Worm (Caenorhabditis elegans) whole organism, L1 larva: ENCODE data around the gene ZK632.14.

Experiments
- C16A3.4 ChIP-seq: fragments of 150-350 bp; optimal IDR thresholded peaks from 2 replicates; lab custom pipeline; 2014; ENCODE audit warnings: missing biosample characterization, missing genetic modification characterization
- C34B4.2 ChIP-seq: sonication (generic microtip); optimal IDR thresholded peaks from 2 replicates; lab custom pipeline; 2017; ENCODE audit warnings: mild to moderate bottlenecking, missing genetic modification characterization, missing compliant biosample characterization
- F16B12.6 ChIP-seq: fragments of 150-350 bp; optimal IDR thresholded peaks from 2 replicates; lab custom pipeline; 2014; ENCODE audit warnings: missing biosample characterization, missing genetic modification characterization
- Y116A8C.19 ChIP-seq: sonication (generic microtip); optimal IDR thresholded peaks from 2 replicates; lab custom pipeline; 2016; ENCODE audit warnings: missing compliant biosample characterization, missing genetic modification characterization, borderline replicate concordance
- alr-1 ChIP-seq: fragments of 200-800 bp; sonication (Bioruptor generic); optimal IDR thresholded peaks from 2 replicates; lab custom pipeline; 2018; ENCODE audit warnings: borderline replicate concordance, mild to moderate bottlenecking, missing genetic modification characterization, missing compliant biosample characterization
- aly-2 ChIP-seq: fragments of 150-350 bp; optimal IDR thresholded peaks from 2 replicates; lab custom pipeline; 2014; ENCODE audit warnings: missing biosample characterization, missing genetic modification characterization
- blmp-1 ChIP-seq: fragments of 150-350 bp; optimal IDR thresholded peaks from 2 replicates; lab custom pipeline; 2014; ENCODE audit warnings: missing biosample characterization, missing genetic modification characterization
- ceh-63 ChIP-seq: fragments of 200-800 bp; sonication (Bioruptor generic); optimal IDR thresholded peaks from 2 replicates; lab custom pipeline; 2018; ENCODE audit warnings: mild to moderate bottlenecking, missing genetic modification characterization, missing compliant biosample characterization
- ceh-82 ChIP-seq, 3 experiments: fragments of 150-350 bp in 1 of 3; sonication (generic microtip) in 2 of 3; optimal IDR thresholded peaks; 2 replicates each; lab custom pipeline; 2014 to 2017; ENCODE audit warnings: missing biosample characterization in 3 of 3, missing genetic modification characterization in 3 of 3
- ces-1 ChIP-seq: fragments of 150-350 bp; optimal IDR thresholded peaks from 2 replicates; lab custom pipeline; 2014; ENCODE audit warnings: missing biosample characterization, missing genetic modification reagents, missing genetic modification characterization
- dpl-1 ChIP-seq, 3 experiments: fragments of 150-350 bp in 2 of 3; sonication (generic microtip) in 1 of 3; optimal IDR thresholded peaks; 2 replicates each; lab custom pipeline; 2014 to 2017; ENCODE audit warnings: missing biosample characterization in 3 of 3, missing genetic modification characterization in 3 of 3, missing genetic modification reagents in 3 of 3
- dsc-1 ChIP-seq: sonication (generic microtip); optimal IDR thresholded peaks from 2 replicates; lab custom pipeline; 2016; ENCODE audit warnings: mild to moderate bottlenecking, missing genetic modification characterization, missing compliant biosample characterization
- efl-1 ChIP-seq, 4 experiments: fragments of 150-350 bp; optimal IDR thresholded peaks in 3 of 4; peaks in 1 of 4; 1 replicate in 1 of 4; 2 replicates in 3 of 4; lab custom pipeline; 2014; ENCODE audit warnings: missing biosample characterization in 2 of 4, missing genetic modification characterization in 2 of 4, missing genetic modification reagents in 2 of 4
- egl-13 ChIP-seq: sonication (generic microtip); optimal IDR thresholded peaks from 2 replicates; lab custom pipeline; 2016; ENCODE audit warnings: missing genotype, missing genetic modification reagents, missing genetic modification characterization, missing compliant biosample characterization
- elt-2 ChIP-seq: sonication (generic microtip); optimal IDR thresholded peaks from 2 replicates; lab custom pipeline; 2016; ENCODE audit warnings: missing genetic modification characterization, mild to moderate bottlenecking, inconsistent platforms, missing compliant biosample characterization, missing genetic modification reagents
- elt-3 ChIP-seq, 6 experiments: fragments of 150-350 bp in 1 of 6; sonication (generic microtip); optimal IDR thresholded peaks; 2 replicates each; lab custom pipeline; 2017 to 2018; ENCODE audit warnings: missing biosample characterization in 6 of 6, missing genetic modification characterization in 6 of 6, inconsistent platforms in 1 of 6
- fkh-8 ChIP-seq: sonication (generic microtip); optimal IDR thresholded peaks from 2 replicates; lab custom pipeline; 2016; ENCODE audit warnings: mild to moderate bottlenecking, missing genetic modification characterization, missing compliant biosample characterization
- fos-1 ChIP-seq: fragments of 150-350 bp; optimal IDR thresholded peaks from 2 replicates; lab custom pipeline; 2014; ENCODE audit warnings: missing biosample characterization, missing genetic modification characterization
- grh-1 ChIP-seq: fragments of 200-800 bp; sonication (Bioruptor generic); IDR thresholded peaks from 2 replicates; pipeline ENCODE4 v1.3.6; 2022; ENCODE audit warnings: missing genetic modification reagents, missing genetic modification characterization, missing compliant biosample characterization
- hlh-4 ChIP-seq: sonication (generic microtip); optimal IDR thresholded peaks from 2 replicates; lab custom pipeline; 2016; ENCODE audit warnings: mild to moderate bottlenecking, missing genetic modification characterization, missing compliant biosample characterization
- isw-1 ChIP-seq: fragments of 200-800 bp; sonication (Bioruptor generic); IDR thresholded peaks from 2 replicates; pipeline ENCODE4 v1.3.6; 2022; ENCODE audit warnings: missing genetic modification characterization, missing compliant biosample characterization
- lin-15B ChIP-seq: fragments of 150-350 bp; sonication (generic microtip); optimal IDR thresholded peaks from 3 replicates; lab custom pipeline; 2014; ENCODE audit warnings: missing biosample characterization, missing genetic modification characterization
- lin-35 ChIP-seq, 2 experiments: fragments of 150-350 bp; optimal IDR thresholded peaks; 2 replicates each; lab custom pipeline; 2014; ENCODE audit warnings: missing biosample characterization in 2 of 2, missing genetic modification characterization in 2 of 2, missing genetic modification reagents in 2 of 2
- lsy-2 ChIP-seq, 2 experiments: fragments of 150-350 bp; optimal IDR thresholded peaks; 2 replicates each; lab custom pipeline; 2014; ENCODE audit warnings: missing biosample characterization in 2 of 2, missing genetic modification characterization in 2 of 2
- mab-9 ChIP-seq: fragments of 200-800 bp; sonication (Bioruptor generic); IDR thresholded peaks from 2 replicates; pipeline ENCODE4 v1.3.6; 2022; ENCODE audit warnings: missing genetic modification reagents, missing genetic modification characterization, missing compliant biosample characterization
- mef-2 ChIP-seq: fragments of 150-350 bp; optimal IDR thresholded peaks from 2 replicates; lab custom pipeline; 2014; ENCODE audit warnings: missing biosample characterization, missing genetic modification characterization
- mep-1 ChIP-seq: fragments of 150-350 bp; optimal IDR thresholded peaks from 2 replicates; lab custom pipeline; 2014; ENCODE audit warnings: missing biosample characterization, missing genetic modification characterization
- nhr-11 ChIP-seq: fragments of 150-350 bp; optimal IDR thresholded peaks from 2 replicates; lab custom pipeline; 2014; ENCODE audit warnings: missing biosample characterization, missing genetic modification characterization
- nhr-12 ChIP-seq: sonication (generic microtip); optimal IDR thresholded peaks from 2 replicates; lab custom pipeline; 2017; ENCODE audit warnings: missing biosample characterization, missing genetic modification characterization
- nhr-20 ChIP-seq: sonication (generic microtip); optimal IDR thresholded peaks from 2 replicates; lab custom pipeline; 2016; ENCODE audit warnings: mild to moderate bottlenecking, missing genetic modification characterization, missing compliant biosample characterization
- nhr-28 ChIP-seq: fragments of 150-350 bp; optimal IDR thresholded peaks from 2 replicates; lab custom pipeline; 2014; ENCODE audit warnings: missing biosample characterization, missing genetic modification characterization
- nhr-47 ChIP-seq: sonication (generic microtip); optimal IDR thresholded peaks from 2 replicates; lab custom pipeline; 2016; ENCODE audit warnings: mild to moderate bottlenecking, missing genetic modification characterization, moderate library complexity, missing compliant biosample characterization
- nhr-71 ChIP-seq: sonication (generic microtip); optimal IDR thresholded peaks from 2 replicates; lab custom pipeline; 2016; ENCODE audit warnings: mild to moderate bottlenecking, missing genetic modification characterization, moderate library complexity, missing compliant biosample characterization
- nhr-76 ChIP-seq: sonication (generic microtip); optimal IDR thresholded peaks from 2 replicates; lab custom pipeline; 2017; ENCODE audit warnings: missing biosample characterization, missing genetic modification characterization
- nhr-77 ChIP-seq: fragments of 150-350 bp; optimal IDR thresholded peaks from 2 replicates; lab custom pipeline; 2014; ENCODE audit warnings: missing biosample characterization, missing genetic modification characterization
- nhr-84 ChIP-seq: sonication (generic microtip); optimal IDR thresholded peaks from 2 replicates; lab custom pipeline; 2017; ENCODE audit warnings: missing biosample characterization, missing genetic modification characterization
- nhr-85 ChIP-seq: sonication (generic microtip); peaks from one replicate; lab custom pipeline; 2016; ENCODE audit warnings: missing genetic modification characterization, inconsistent platforms, missing compliant biosample characterization
- pqm-1 ChIP-seq: sonication (generic microtip); optimal IDR thresholded peaks from 3 replicates; lab custom pipeline; 2017; ENCODE audit warnings: missing biosample characterization, missing genetic modification characterization
- rnt-1 ChIP-seq: sonication (generic microtip); optimal IDR thresholded peaks from 2 replicates; lab custom pipeline; 2016; ENCODE audit warnings: mild to moderate bottlenecking, missing genetic modification characterization, moderate library complexity, missing compliant biosample characterization
- skn-1 ChIP-seq: fragments of 150-350 bp; optimal IDR thresholded peaks from 2 replicates; lab custom pipeline; 2014; ENCODE audit warnings: missing biosample characterization, missing genetic modification characterization
- snu-23 ChIP-seq: sonication (generic microtip); optimal IDR thresholded peaks from 2 replicates; lab custom pipeline; 2016; ENCODE audit warnings: missing genetic modification characterization, missing compliant biosample characterization
- swsn-7 ChIP-seq: sonication (generic microtip); optimal IDR thresholded peaks from 2 replicates; lab custom pipeline; 2016; ENCODE audit warnings: missing genetic modification characterization, missing compliant biosample characterization
- unc-130 ChIP-seq: fragments of 150-350 bp; optimal IDR thresholded peaks from 2 replicates; lab custom pipeline; 2017; ENCODE audit warnings: missing biosample characterization, missing genetic modification characterization, inconsistent platforms
- unc-86 ChIP-seq: sonication (generic microtip); optimal IDR thresholded peaks from 2 replicates; lab custom pipeline; 2016; ENCODE audit warnings: missing genetic modification characterization, missing compliant biosample characterization
- unc-98 ChIP-seq: fragments of 200-800 bp; sonication (Bioruptor generic); IDR thresholded peaks from 2 replicates; pipeline ENCODE4 v1.3.6; 2022; ENCODE audit warnings: missing genetic modification characterization, missing compliant biosample characterization
- xbp-1 ChIP-seq: sonication (generic microtip); optimal IDR thresholded peaks from 2 replicates; lab custom pipeline; 2016; ENCODE audit warnings: missing genetic modification characterization, missing compliant biosample characterization
- zag-1 ChIP-seq: fragments of 150-350 bp; optimal IDR thresholded peaks from 2 replicates; lab custom pipeline; 2014; ENCODE audit warnings: missing biosample characterization, missing genetic modification characterization
- ztf-11 ChIP-seq, 2 experiments: sonication (generic microtip); optimal IDR thresholded peaks; 2 replicates each; lab custom pipeline; 2016 to 2017; ENCODE audit warnings: missing genetic modification characterization in 2 of 2, missing biosample characterization in 1 of 2, missing compliant biosample characterization in 1 of 2
- ztf-4 ChIP-seq: fragments of 150-350 bp; optimal IDR thresholded peaks from 2 replicates; lab custom pipeline; 2014; ENCODE audit warnings: missing biosample characterization, missing genetic modification characterization

The ZK632.14 gene

DNA sequence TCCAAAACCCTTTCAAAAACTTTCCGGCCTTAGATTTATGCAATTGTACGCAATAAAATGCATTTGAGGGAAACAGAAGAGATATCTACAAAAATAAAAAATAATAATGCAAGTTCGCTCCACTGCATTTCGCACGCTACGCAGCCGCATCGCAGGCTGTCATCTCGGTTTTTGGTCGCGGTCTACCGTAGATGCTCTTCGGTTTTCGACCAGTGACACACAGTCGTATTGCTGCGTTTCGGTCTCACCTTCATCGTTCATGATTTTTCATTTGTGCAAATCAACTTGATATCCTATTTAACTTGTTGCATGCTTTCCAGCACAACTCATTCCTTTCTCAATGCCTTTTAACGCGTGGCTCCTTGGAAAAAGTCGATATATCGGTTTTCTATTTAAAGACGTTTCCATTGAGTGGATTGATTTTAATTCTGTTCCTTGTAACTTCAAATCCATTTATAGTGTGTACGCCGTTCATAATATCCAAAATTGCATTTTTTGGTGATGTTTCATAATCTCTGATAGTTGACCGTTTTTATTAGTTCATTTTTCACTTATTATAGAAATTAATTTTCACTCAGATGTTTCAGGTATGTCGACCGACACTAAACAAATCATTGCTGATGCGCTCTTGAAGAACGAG lies 32.5 kb upstream of the ZK632.14 start, which contains the start of gene vha-1 (continued):
- TF ChIP-seq egl-13: peak; percentile 48
- TF ChIP-seq swsn-7 (tag; lab: Kevin White, UChicago): peak; percentile 73
- peak; percentile 79 to 89 for TF ChIP-seq efl-1 (optimal IDR thresholded peaks at IDR 0.05; lab: Kevin White, UChicago)
- peak; percentile 79 to 94 for TF ChIP-seq efl-1 (GFP tag; optimal IDR thresholded peaks at IDR 0.05 in 1 of 2; lab: Kevin White, UChicago)
- peak; percentile 25 for TF ChIP-seq aly-2 (tag; lab: Kevin White, UChicago)
- peak; percentile 91 for TF ChIP-seq C16A3.4
- TF ChIP-seq nhr-71: peak; percentile 90
- peak; percentile 55 for TF ChIP-seq unc-86 (tag; lab: Kevin White, UChicago)
- TF ChIP-seq ceh-82 (tag; optimal IDR thresholded peaks at IDR 0.05; lab: Kevin White, UChicago): peak; percentile 74 to 95 (median 83)
- TF ChIP-seq dpl-1 (GFP tag; optimal IDR thresholded peaks at IDR 0.05; lab: Kevin White, UChicago): peak; percentile 76 to 82 (median 80)
- TF ChIP-seq mef-2 (tag; lab: Kevin White, UChicago): no peak
- TF ChIP-seq skn-1 (tag; lab: Kevin White, UChicago): peak; percentile 91
- no peak for TF ChIP-seq nhr-12 (tag; lab: Kevin White, UChicago)
- TF ChIP-seq hlh-4 (tag; lab: Kevin White, UChicago): no peak
- no peak for TF ChIP-seq nhr-76 (tag; lab: Kevin White, UChicago)
- TF ChIP-seq ztf-11 (tag; optimal IDR thresholded peaks at IDR 0.05; lab: Kevin White, UChicago): peak in 1 of 2 experiments; percentile 18
- TF ChIP-seq nhr-20 (tag; lab: Kevin White, UChicago): peak; percentile 88
- TF ChIP-seq xbp-1 (tag; lab: Kevin White, UChicago): peak; percentile 67
- TF ChIP-seq nhr-85 (tag; lab: Kevin White, UChicago): peak; percentile 85
- peak in 4 of 6 experiments; percentile 11 to 92 (median 79) for TF ChIP-seq elt-3 (tag; optimal IDR thresholded peaks at IDR 0.05; lab: Kevin White, UChicago)
- TF ChIP-seq, all 84 proteins: peak for 44

DNA sequence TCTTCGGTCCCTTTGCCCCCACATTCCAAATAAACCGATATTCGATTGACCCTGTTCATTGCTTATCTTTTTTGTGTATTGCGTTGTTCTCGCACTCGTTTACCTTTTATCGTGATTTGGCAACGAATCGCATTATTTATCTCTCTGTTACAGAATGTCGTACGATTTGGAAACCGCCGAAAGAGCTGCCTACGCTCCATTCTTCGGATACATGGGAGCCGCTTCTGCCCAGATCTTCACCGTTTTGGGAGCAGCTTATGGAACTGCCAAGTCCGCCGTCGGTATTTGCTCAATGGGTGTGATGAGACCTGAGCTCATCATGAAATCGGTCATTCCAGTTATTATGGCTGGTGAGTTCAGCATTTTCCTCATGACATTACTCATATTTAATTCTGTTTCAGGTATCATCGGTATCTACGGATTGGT lies 31.2 kb upstream of the ZK632.14 start, which contains the start of gene vha-2:
TSS of gene vha-2 (plus strand) at position 154 of the 426 bp plus-strand sequence.
- peak; percentile 8 for TF ChIP-seq ceh-63 (GFP tag; lab: Kevin White, UChicago)
- no peak for TF ChIP-seq hlh-4 (tag; lab: Kevin White, UChicago)
- TF ChIP-seq mef-2 (tag; lab: Kevin White, UChicago): no peak
- TF ChIP-seq alr-1 (tag; lab: Kevin White, UChicago): peak; percentile 93
- TF ChIP-seq elt-2: no peak
- TF ChIP-seq fos-1: no peak
- TF ChIP-seq lsy-2 (tag; optimal IDR thresholded peaks at IDR 0.05; lab: Kevin White, UChicago): no peak
- TF ChIP-seq isw-1 (GFP tag; lab: Robert Waterston, UW): no peak
- TF ChIP-seq Y116A8C.19 (tag; lab: Kevin White, UChicago): no peak
- 0 out of 2 replicates have a peak, but pooled peaks have one; percentile 10 for TF ChIP-seq grh-1
- no peak for TF ChIP-seq egl-13
- TF ChIP-seq lin-15B: no peak
- TF ChIP-seq lin-35 (GFP tag; optimal IDR thresholded peaks at IDR 0.05; lab: Kevin White, UChicago): peak in 1 of 2 experiments; percentile 13
- no peak for TF ChIP-seq unc-130 (tag; lab: Kevin White, UChicago)
- no peak for TF ChIP-seq F16B12.6 (tag; lab: Kevin White, UChicago)
- no peak for TF ChIP-seq nhr-77
- no peak for TF ChIP-seq nhr-84 (tag; lab: Kevin White, UChicago)
- no peak for TF ChIP-seq nhr-28 (tag; lab: Kevin White, UChicago)
- TF ChIP-seq nhr-47: no peak
- TF ChIP-seq nhr-20 (tag; lab: Kevin White, UChicago): no peak
- no peak for TF ChIP-seq rnt-1 (tag; lab: Kevin White, UChicago)
- no peak for TF ChIP-seq nhr-12 (tag; lab: Kevin White, UChicago)
- TF ChIP-seq nhr-85 (tag; lab: Kevin White, UChicago): peak; percentile 80
- no peak for TF ChIP-seq unc-98
- peak; percentile 32 for TF ChIP-seq nhr-71
- peak; percentile 60 for TF ChIP-seq aly-2 (tag; lab: Kevin White, UChicago)
- TF ChIP-seq blmp-1: no peak
- TF ChIP-seq pqm-1 (tag; lab: Kevin White, UChicago): no peak
- no peak for TF ChIP-seq ztf-4
- TF ChIP-seq nhr-11: no peak
- no peak for TF ChIP-seq zag-1
- TF ChIP-seq dsc-1 (tag; lab: Kevin White, UChicago): no peak
- no peak for TF ChIP-seq C34B4.2 (tag; lab: Kevin White, UChicago)
- no peak for TF ChIP-seq mep-1 (tag; lab: Kevin White, UChicago)
- TF ChIP-seq mab-9 (GFP tag; lab: Robert Waterston, UW): no peak
- no peak for TF ChIP-seq snu-23 (GFP tag; lab: Kevin White, UChicago)
- TF ChIP-seq ces-1 (GFP tag; lab: Kevin White, UChicago): no peak
- TF ChIP-seq fkh-8 (tag; lab: Kevin White, UChicago): no peak
